Worm (Caenorhabditis elegans) whole organism, L1 larva: Measurements from ENCODE around the gene F32D8.4.

Source experiments
- C04F5.9 ChIP-seq: sonication (generic microtip); optimal IDR thresholded peaks from 2 replicates; lab custom pipeline; 2016; ENCODE audit warnings: missing genetic modification characterization, missing compliant biosample characterization
- C16A3.4 ChIP-seq: fragments of 150-350 bp; optimal IDR thresholded peaks from 2 replicates; lab custom pipeline; 2014; ENCODE audit warnings: missing biosample characterization, missing genetic modification characterization
- C34B4.2 ChIP-seq: sonication (generic microtip); optimal IDR thresholded peaks from 2 replicates; lab custom pipeline; 2017; ENCODE audit warnings: mild to moderate bottlenecking, missing genetic modification characterization, missing compliant biosample characterization
- F16B12.6 ChIP-seq: fragments of 150-350 bp; optimal IDR thresholded peaks from 2 replicates; lab custom pipeline; 2014; ENCODE audit warnings: missing biosample characterization, missing genetic modification characterization
- aly-2 ChIP-seq: fragments of 150-350 bp; optimal IDR thresholded peaks from 2 replicates; lab custom pipeline; 2014; ENCODE audit warnings: missing biosample characterization, missing genetic modification characterization
- blmp-1 ChIP-seq: fragments of 150-350 bp; optimal IDR thresholded peaks from 2 replicates; lab custom pipeline; 2014; ENCODE audit warnings: missing biosample characterization, missing genetic modification characterization
- ceh-63 ChIP-seq: fragments of 200-800 bp; sonication (Bioruptor generic); optimal IDR thresholded peaks from 2 replicates; lab custom pipeline; 2018; ENCODE audit warnings: mild to moderate bottlenecking, missing genetic modification characterization, missing compliant biosample characterization
- ceh-90 ChIP-seq: sonication (generic microtip); optimal IDR thresholded peaks from 2 replicates; lab custom pipeline; 2016; ENCODE audit warnings: missing genetic modification characterization, missing compliant biosample characterization
- dsc-1 ChIP-seq: sonication (generic microtip); optimal IDR thresholded peaks from 2 replicates; lab custom pipeline; 2016; ENCODE audit warnings: mild to moderate bottlenecking, missing genetic modification characterization, missing compliant biosample characterization
- efl-1 ChIP-seq, 4 experiments: fragments of 150-350 bp; optimal IDR thresholded peaks in 3 of 4; peaks in 1 of 4; 1 replicate in 1 of 4; 2 replicates in 3 of 4; lab custom pipeline; 2014; ENCODE audit warnings: missing biosample characterization in 2 of 4, missing genetic modification characterization in 2 of 4, missing genetic modification reagents in 2 of 4
- efl-3 ChIP-seq: fragments of 200-800 bp; sonication (Bioruptor generic); optimal IDR thresholded peaks from 2 replicates; lab custom pipeline; 2018; ENCODE audit warnings: mild to moderate bottlenecking, missing genetic modification characterization, missing compliant biosample characterization
- egl-27 ChIP-seq, 2 experiments: fragments of 150-350 bp in 1 of 2; sonication (generic microtip); optimal IDR thresholded peaks; 3 replicates each; lab custom pipeline; 2017 to 2018; ENCODE audit warnings: missing biosample characterization in 2 of 2, missing genetic modification characterization in 2 of 2, missing genetic modification reagents in 2 of 2
- elt-3 ChIP-seq, 6 experiments: fragments of 150-350 bp in 1 of 6; sonication (generic microtip); optimal IDR thresholded peaks; 2 replicates each; lab custom pipeline; 2017 to 2018; ENCODE audit warnings: missing biosample characterization in 6 of 6, missing genetic modification characterization in 6 of 6, inconsistent platforms in 1 of 6
- fkh-10 ChIP-seq: sonication (generic microtip); optimal IDR thresholded peaks from 2 replicates; lab custom pipeline; 2017; ENCODE audit warnings: missing biosample characterization, missing genetic modification reagents, missing genetic modification characterization
- fkh-4 ChIP-seq: sonication (generic microtip); optimal IDR thresholded peaks from 2 replicates; lab custom pipeline; 2016; ENCODE audit warnings: missing compliant biosample characterization, missing genetic modification characterization, borderline replicate concordance
- fkh-8 ChIP-seq: sonication (generic microtip); optimal IDR thresholded peaks from 2 replicates; lab custom pipeline; 2016; ENCODE audit warnings: mild to moderate bottlenecking, missing genetic modification characterization, missing compliant biosample characterization
- grh-1 ChIP-seq: fragments of 200-800 bp; sonication (Bioruptor generic); IDR thresholded peaks from 2 replicates; pipeline ENCODE4 v1.3.6; 2022; ENCODE audit warnings: missing genetic modification reagents, missing genetic modification characterization, missing compliant biosample characterization
- irx-1 ChIP-seq: sonication (generic microtip); optimal IDR thresholded peaks from 2 replicates; lab custom pipeline; 2016; ENCODE audit warnings: missing genetic modification characterization, missing compliant biosample characterization
- isw-1 ChIP-seq: fragments of 200-800 bp; sonication (Bioruptor generic); IDR thresholded peaks from 2 replicates; pipeline ENCODE4 v1.3.6; 2022; ENCODE audit warnings: missing genetic modification characterization, missing compliant biosample characterization
- lin-13 ChIP-seq: fragments of 150-350 bp; optimal IDR thresholded peaks from 2 replicates; lab custom pipeline; 2014; ENCODE audit warnings: missing biosample characterization, missing genetic modification reagents, missing genetic modification characterization
- lir-3 ChIP-seq: sonication (generic microtip); optimal IDR thresholded peaks from 2 replicates; lab custom pipeline; 2016; ENCODE audit warnings: mild to moderate bottlenecking, missing genetic modification characterization, moderate library complexity, missing compliant biosample characterization; ENCODE audit not compliant: poor library complexity
- lsy-2 ChIP-seq, 2 experiments: fragments of 150-350 bp; optimal IDR thresholded peaks; 2 replicates each; lab custom pipeline; 2014; ENCODE audit warnings: missing biosample characterization in 2 of 2, missing genetic modification characterization in 2 of 2
- mdl-1 ChIP-seq, 2 experiments: fragments of 150-350 bp; optimal IDR thresholded peaks; 2 replicates each; lab custom pipeline; 2014 to 2017; ENCODE audit warnings: missing biosample characterization in 2 of 2, missing genetic modification characterization in 2 of 2, inconsistent platforms in 1 of 2
- mep-1 ChIP-seq: fragments of 150-350 bp; optimal IDR thresholded peaks from 2 replicates; lab custom pipeline; 2014; ENCODE audit warnings: missing biosample characterization, missing genetic modification characterization
- nhr-11 ChIP-seq: fragments of 150-350 bp; optimal IDR thresholded peaks from 2 replicates; lab custom pipeline; 2014; ENCODE audit warnings: missing biosample characterization, missing genetic modification characterization
- nhr-12 ChIP-seq: sonication (generic microtip); optimal IDR thresholded peaks from 2 replicates; lab custom pipeline; 2017; ENCODE audit warnings: missing biosample characterization, missing genetic modification characterization
- nhr-19 ChIP-seq: fragments of 200-800 bp; sonication (Bioruptor generic); conservative IDR thresholded peaks from 2 replicates; pipeline ENCODE4 v1.3.6; 2022; ENCODE audit warnings: missing genetic modification characterization, missing compliant biosample characterization
- nhr-20 ChIP-seq: sonication (generic microtip); optimal IDR thresholded peaks from 2 replicates; lab custom pipeline; 2016; ENCODE audit warnings: mild to moderate bottlenecking, missing genetic modification characterization, missing compliant biosample characterization
- nhr-28 ChIP-seq: fragments of 150-350 bp; optimal IDR thresholded peaks from 2 replicates; lab custom pipeline; 2014; ENCODE audit warnings: missing biosample characterization, missing genetic modification characterization
- nhr-47 ChIP-seq: sonication (generic microtip); optimal IDR thresholded peaks from 2 replicates; lab custom pipeline; 2016; ENCODE audit warnings: mild to moderate bottlenecking, missing genetic modification characterization, moderate library complexity, missing compliant biosample characterization
- nhr-71 ChIP-seq: sonication (generic microtip); optimal IDR thresholded peaks from 2 replicates; lab custom pipeline; 2016; ENCODE audit warnings: mild to moderate bottlenecking, missing genetic modification characterization, moderate library complexity, missing compliant biosample characterization
- nhr-76 ChIP-seq: sonication (generic microtip); optimal IDR thresholded peaks from 2 replicates; lab custom pipeline; 2017; ENCODE audit warnings: missing biosample characterization, missing genetic modification characterization
- pax-3 ChIP-seq: fragments of 200-800 bp; sonication (Bioruptor generic); optimal IDR thresholded peaks from 2 replicates; lab custom pipeline; 2018; ENCODE audit warnings: mild to moderate bottlenecking, missing genetic modification characterization, moderate library complexity, missing compliant biosample characterization
- rnt-1 ChIP-seq: sonication (generic microtip); optimal IDR thresholded peaks from 2 replicates; lab custom pipeline; 2016; ENCODE audit warnings: mild to moderate bottlenecking, missing genetic modification characterization, moderate library complexity, missing compliant biosample characterization
- skn-1 ChIP-seq: fragments of 150-350 bp; optimal IDR thresholded peaks from 2 replicates; lab custom pipeline; 2014; ENCODE audit warnings: missing biosample characterization, missing genetic modification characterization
- sox-4 ChIP-seq: sonication (generic microtip); optimal IDR thresholded peaks from 2 replicates; lab custom pipeline; 2016; ENCODE audit warnings: missing genetic modification characterization, missing compliant biosample characterization
- sptf-1 ChIP-seq: fragments of 150-350 bp; optimal IDR thresholded peaks from 2 replicates; lab custom pipeline; 2014; ENCODE audit warnings: missing biosample characterization, missing genetic modification characterization
- tbx-2 ChIP-seq: sonication (generic microtip); optimal IDR thresholded peaks from 2 replicates; lab custom pipeline; 2016; ENCODE audit warnings: missing genetic modification characterization, missing compliant biosample characterization
- tlp-1 ChIP-seq: fragments of 150-350 bp; optimal IDR thresholded peaks from 2 replicates; lab custom pipeline; 2014; ENCODE audit warnings: missing biosample characterization, missing genetic modification characterization
- unc-130 ChIP-seq: fragments of 150-350 bp; optimal IDR thresholded peaks from 2 replicates; lab custom pipeline; 2017; ENCODE audit warnings: missing biosample characterization, missing genetic modification characterization, inconsistent platforms
- unc-30 ChIP-seq: sonication (generic microtip); optimal IDR thresholded peaks from 2 replicates; lab custom pipeline; 2017; ENCODE audit warnings: missing biosample characterization, missing genetic modification characterization
- unc-62 ChIP-seq: fragments of 150-350 bp; optimal IDR thresholded peaks from 2 replicates; lab custom pipeline; 2014; ENCODE audit warnings: missing biosample characterization, missing genetic modification reagents, missing genetic modification characterization
- unc-86 ChIP-seq: sonication (generic microtip); optimal IDR thresholded peaks from 2 replicates; lab custom pipeline; 2016; ENCODE audit warnings: missing genetic modification characterization, missing compliant biosample characterization
- xbp-1 ChIP-seq: sonication (generic microtip); optimal IDR thresholded peaks from 2 replicates; lab custom pipeline; 2016; ENCODE audit warnings: missing genetic modification characterization, missing compliant biosample characterization

Gene F32D8.4

DNA sequence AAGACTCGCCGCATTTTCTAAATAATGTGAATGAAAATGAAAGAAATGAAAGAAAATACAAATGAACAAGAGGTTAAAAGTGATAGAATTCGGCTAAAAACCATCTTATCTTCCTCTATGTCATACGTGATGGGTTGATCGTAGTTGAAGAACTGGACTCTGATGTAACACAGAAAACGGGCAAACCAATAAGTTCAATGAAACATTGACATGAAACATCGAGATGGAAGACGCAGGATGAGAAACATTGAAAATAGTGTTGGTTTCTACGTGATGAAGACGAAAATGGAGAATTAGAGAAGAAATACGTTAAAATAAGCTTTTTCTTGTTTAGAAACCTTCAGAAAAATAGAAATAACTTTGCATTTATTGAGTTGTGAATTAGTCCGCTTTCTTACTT is 2.4 kb downstream of the F32D8.4 start, which contains the start of gene F32D8.12 (continued):
- peak; percentile 36 for TF ChIP-seq nhr-47 (tag; lab: Kevin White, UChicago)
- TF ChIP-seq nhr-11 (tag; lab: Kevin White, UChicago) = no peak
- peak; percentile 37 for TF ChIP-seq rnt-1 (tag; lab: Kevin White, UChicago)

- TF ChIP-seq nhr-19 (GFP tag; lab: Robert Waterston, UW) (peak; percentile 9; the same call in 1 of the 2 replicates), irx-1 (tag; lab: Kevin White, UChicago) (no peak)
Measured at ce11 chrV:10889774-10890173, 3.6 kb downstream of the F32D8.4 start.

DNA sequence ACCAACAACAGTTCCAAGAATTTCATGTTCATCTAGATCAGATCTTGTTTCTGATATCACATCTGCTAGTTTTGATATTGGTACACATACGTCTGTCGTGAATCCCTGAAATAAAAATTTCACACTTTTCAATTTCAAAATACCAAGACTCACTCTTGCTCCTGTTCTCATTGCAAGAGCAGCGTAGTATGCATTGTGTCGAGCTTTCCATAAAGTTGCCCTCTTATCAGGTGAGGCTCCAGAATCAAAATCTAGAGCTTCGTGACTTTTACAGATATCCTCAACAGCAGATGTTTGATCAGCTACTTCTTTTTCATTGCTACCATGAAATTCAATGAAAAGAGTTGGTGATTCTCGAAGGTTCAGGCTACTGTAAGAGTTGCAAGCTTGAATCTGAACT is 4.3 kb downstream of the F32D8.4 start, which contains the start of gene F32D8.11:
F32D8.11 (minus strand) TSS at position 101 of the 400 bp plus-strand sequence.
- TF ChIP-seq sox-4 (tag; lab: Kevin White, UChicago) = no peak
- no peak for TF ChIP-seq F16B12.6
- TF ChIP-seq C04F5.9 (tag; lab: Kevin White, UChicago) = no peak
- TF ChIP-seq tlp-1 (tag; lab: Kevin White, UChicago) = no peak
- no peak for TF ChIP-seq mdl-1 (tag; optimal IDR thresholded peaks at IDR 0.05; lab: Kevin White, UChicago)
- TF ChIP-seq efl-1 (optimal IDR thresholded peaks at IDR 0.05; lab: Kevin White, UChicago) = no peak
- TF ChIP-seq efl-1 (GFP tag; optimal IDR thresholded peaks at IDR 0.05 in 1 of 2; lab: Kevin White, UChicago) = peak in 1 of 2 experiments; percentile 83

ce11 chrV:10888153-10888552 is 5.2 kb downstream of the F32D8.4 start:
- TF ChIP-seq fkh-10 (GFP tag; lab: Kevin White, UChicago) = no peak
- TF ChIP-seq aly-2 = peak; percentile 48
- no peak for TF ChIP-seq fkh-4 (tag; lab: Kevin White, UChicago)
- TF ChIP-seq dsc-1 = peak; percentile 56

ce11 chrV:10887564-10887963 is 5.8 kb downstream of the F32D8.4 start:
- TF ChIP-seq nhr-19 (GFP tag; lab: Robert Waterston, UW) = no peak
- no peak for TF ChIP-seq unc-62 (GFP tag; lab: Kevin White, UChicago)
- no peak for TF ChIP-seq elt-3 (tag; optimal IDR thresholded peaks at IDR 0.05; lab: Kevin White, UChicago)
- TF ChIP-seq nhr-76 (tag; lab: Kevin White, UChicago) = no peak
- no peak for TF ChIP-seq blmp-1 (tag; lab: Kevin White, UChicago)
- TF ChIP-seq unc-86 (tag; lab: Kevin White, UChicago) = no peak
- TF ChIP-seq C16A3.4 (tag; lab: Kevin White, UChicago) = peak; percentile 49
- no peak for TF ChIP-seq mep-1 (tag; lab: Kevin White, UChicago)
- TF ChIP-seq C04F5.9 (tag; lab: Kevin White, UChicago) = no peak
- no peak for TF ChIP-seq nhr-12
- TF ChIP-seq egl-27 (tag; optimal IDR thresholded peaks at IDR 0.05; lab: Kevin White, UChicago) = no peak
- TF ChIP-seq isw-1 (GFP tag; lab: Robert Waterston, UW) = no peak
- peak; percentile 34 for TF ChIP-seq nhr-71 (tag; lab: Kevin White, UChicago)
- no peak for TF ChIP-seq C34B4.2 (tag; lab: Kevin White, UChicago)
- TF ChIP-seq dsc-1 = no peak
- TF ChIP-seq nhr-20 = no peak
- no peak for TF ChIP-seq grh-1 (GFP tag; lab: Robert Waterston, UW)
- TF ChIP-seq irx-1 (tag; lab: Kevin White, UChicago) = no peak
- TF ChIP-seq skn-1 = no peak
- TF ChIP-seq xbp-1 (tag; lab: Kevin White, UChicago) = no peak
- TF ChIP-seq lir-3 (tag; lab: Kevin White, UChicago) = no peak
- TF ChIP-seq efl-3 (GFP tag; lab: Kevin White, UChicago) = no peak
- TF ChIP-seq ceh-63 = no peak
- TF ChIP-seq sptf-1 = no peak
- TF ChIP-seq unc-130 = no peak
- TF ChIP-seq unc-30 = no peak
- no peak for TF ChIP-seq efl-1 (optimal IDR thresholded peaks at IDR 0.05; lab: Kevin White, UChicago)
- TF ChIP-seq efl-1 (GFP tag; optimal IDR thresholded peaks at IDR 0.05 in 1 of 2; lab: Kevin White, UChicago) = peak in 1 of 2 experiments; percentile 89
- TF ChIP-seq fkh-8 (tag; lab: Kevin White, UChicago) = no peak
- no peak for TF ChIP-seq aly-2
- no peak for TF ChIP-seq lin-13 (GFP tag; lab: Kevin White, UChicago)
- no peak for TF ChIP-seq pax-3 (tag; lab: Kevin White, UChicago)
- TF ChIP-seq sox-4 (tag; lab: Kevin White, UChicago) = no peak
- TF ChIP-seq tbx-2 (tag; lab: Kevin White, UChicago) = no peak
- TF ChIP-seq F16B12.6 = no peak
- peak in 1 of 2 experiments; percentile 3 for TF ChIP-seq lsy-2 (tag; optimal IDR thresholded peaks at IDR 0.05; lab: Kevin White, UChicago)
- TF ChIP-seq ceh-90 (tag; lab: Kevin White, UChicago) = no peak
- no peak for TF ChIP-seq nhr-28 (tag; lab: Kevin White, UChicago)
